Fruit fly (Drosophila melanogaster) whole organism, embryonic: ENCODE measurements around the gene asf1.

ENCODE experiments used
- ATbp ChIP-seq: fragments of 200-800 bp; sonication (Bioruptor generic); optimal IDR thresholded peaks from 2 replicates; lab custom pipeline; 2017; ENCODE audit warnings: missing biosample characterization, mild to moderate bottlenecking, missing genetic modification characterization, missing genetic modification reagents
- Awh ChIP-seq: fragments of 200-800 bp; sonication (Bioruptor generic); IDR thresholded peaks from 2 replicates; pipeline ENCODE4, ENCODE4 v1.3.6; 2022; ENCODE audit warnings: missing biosample characterization, missing genetic modification characterization
- CG10209 ChIP-seq: fragments of 200-800 bp; sonication (Bioruptor generic); optimal IDR thresholded peaks from 3 replicates; lab custom pipeline; 2017; ENCODE audit warnings: missing biosample characterization, mild to moderate bottlenecking, missing genetic modification characterization, missing genetic modification reagents
- CG10979 ChIP-seq: fragments of 200-800 bp; sonication (Bioruptor generic); optimal IDR thresholded peaks from 2 replicates; lab custom pipeline; 2018; ENCODE audit warnings: missing biosample characterization, mild to moderate bottlenecking, missing genetic modification characterization, moderate library complexity
- CG11504 ChIP-seq: fragments of 200-800 bp; sonication (Bioruptor generic); optimal IDR thresholded peaks from 3 replicates; lab custom pipeline; 2019; ENCODE audit warnings: missing biosample characterization, mild to moderate bottlenecking, missing genetic modification characterization, moderate library complexity
- CG13287 ChIP-seq: fragments of 200-800 bp; sonication (Bioruptor generic); IDR thresholded peaks from 2 replicates; pipeline ENCODE4 v1.3.6; 2022; ENCODE audit warnings: missing biosample characterization, missing genetic modification characterization; ENCODE audit not compliant: partially characterized antibody
- CG14441 ChIP-seq: fragments of 200-800 bp; sonication (Bioruptor generic); IDR thresholded peaks from 2 replicates; pipeline ENCODE4 v1.3.6; 2022; ENCODE audit warnings: missing biosample characterization, missing genetic modification characterization
- CG17328 ChIP-seq: fragments of 200-800 bp; sonication (Bioruptor generic); IDR thresholded peaks from 2 replicates; pipeline ENCODE4 v1.3.6; 2022; ENCODE audit warnings: missing biosample characterization, missing genetic modification characterization
- CG17359 ChIP-seq: fragments of 200-800 bp; sonication (Bioruptor generic); optimal IDR thresholded peaks from 3 replicates; lab custom pipeline; 2018; ENCODE audit warnings: missing biosample characterization, mild to moderate bottlenecking, missing genetic modification characterization, moderate library complexity
- CG18476 ChIP-seq: fragments of 200-800 bp; sonication (Bioruptor generic); optimal IDR thresholded peaks from 2 replicates; lab custom pipeline; 2016; ENCODE audit warnings: missing biosample characterization, mild to moderate bottlenecking, missing genetic modification characterization
- CG3065 ChIP-seq: fragments of 200-800 bp; sonication (Bioruptor generic); optimal IDR thresholded peaks from 2 replicates; lab custom pipeline; 2016; ENCODE audit warnings: missing biosample characterization, missing genetic modification characterization
- CG32767 ChIP-seq: fragments of 200-800 bp; sonication (Bioruptor generic); IDR thresholded peaks from 2 replicates; pipeline ENCODE4 v1.3.6; 2022; ENCODE audit warnings: missing biosample characterization, missing genetic modification characterization
- CG3281 ChIP-seq: fragments of 200-800 bp; sonication (Bioruptor generic); optimal IDR thresholded peaks from 3 replicates; lab custom pipeline; 2017; ENCODE audit warnings: missing biosample characterization, mild to moderate bottlenecking, missing genetic modification characterization
- CG3995 ChIP-seq: fragments of 200-800 bp; sonication (Bioruptor generic); optimal IDR thresholded peaks from 3 replicates; lab custom pipeline; 2016; ENCODE audit warnings: missing biosample characterization, missing genetic modification characterization
- CG43689 ChIP-seq: fragments of 200-800 bp; sonication (Bioruptor generic); IDR thresholded peaks from 2 replicates; pipeline ENCODE4 v1.3.6; 2022; ENCODE audit warnings: missing biosample characterization, missing genetic modification characterization
- CG5953 ChIP-seq: fragments of 200-800 bp; sonication (Bioruptor generic); IDR thresholded peaks from 2 replicates; pipeline ENCODE4 v1.3.6; 2022; ENCODE audit warnings: missing biosample characterization, missing genetic modification characterization
- CG6683 ChIP-seq: fragments of 200-800 bp; sonication (Bioruptor generic); optimal IDR thresholded peaks from 2 replicates; lab custom pipeline; 2017; ENCODE audit warnings: missing biosample characterization, mild to moderate bottlenecking, missing genetic modification characterization, missing genetic modification reagents
- CG7271 ChIP-seq: fragments of 200-800 bp; sonication (Bioruptor generic); optimal IDR thresholded peaks from 2 replicates; lab custom pipeline; 2018; ENCODE audit warnings: missing biosample characterization, mild to moderate bottlenecking, missing genetic modification characterization, moderate library complexity
- CG7745 ChIP-seq: fragments of 200-800 bp; sonication (Bioruptor generic); optimal IDR thresholded peaks from 2 replicates; lab custom pipeline; 2018; ENCODE audit warnings: missing biosample characterization, mild to moderate bottlenecking, missing genetic modification characterization, moderate library complexity
- CG7987 ChIP-seq: fragments of 200-800 bp; sonication (Bioruptor generic); optimal IDR thresholded peaks from 2 replicates; lab custom pipeline; 2018; ENCODE audit warnings: missing biosample characterization, mild to moderate bottlenecking, missing genetic modification characterization, moderate library complexity
- CG8388 ChIP-seq: fragments of 200-800 bp; sonication (Bioruptor generic); optimal IDR thresholded peaks from 2 replicates; lab custom pipeline; 2019; ENCODE audit warnings: missing biosample characterization, mild to moderate bottlenecking, missing genetic modification characterization, moderate library complexity
- CG8478 ChIP-seq: fragments of >200 bp; optimal IDR thresholded peaks from 2 replicates; lab custom pipeline; 2018
- CG9727 ChIP-seq: fragments of 200-800 bp; sonication (Bioruptor generic); optimal IDR thresholded peaks from 3 replicates; lab custom pipeline; 2017; ENCODE audit warnings: missing biosample characterization, mild to moderate bottlenecking, missing genetic modification characterization
- Camta ChIP-seq: fragments of 200-800 bp; sonication (Bioruptor generic); optimal IDR thresholded peaks from 2 replicates; lab custom pipeline; 2016; ENCODE audit warnings: missing biosample characterization, missing genetic modification characterization
- Dip3 ChIP-seq: fragments of 200-800 bp; sonication (Bioruptor generic); optimal IDR thresholded peaks from 3 replicates; lab custom pipeline; 2016; ENCODE audit warnings: missing biosample characterization, missing genetic modification characterization
- Hand ChIP-seq: fragments of 200-800 bp; sonication (Bioruptor generic); optimal IDR thresholded peaks from 2 replicates; lab custom pipeline; 2017; ENCODE audit warnings: mild to moderate bottlenecking, missing biosample characterization, missing genetic modification reagents, missing genetic modification characterization
- HmgZ ChIP-seq: fragments of 200-800 bp; sonication (Bioruptor generic); optimal IDR thresholded peaks from 2 replicates; lab custom pipeline; 2018; ENCODE audit warnings: missing biosample characterization, mild to moderate bottlenecking, missing genetic modification characterization
- Hmr ChIP-seq: fragments of 200-800 bp; sonication (Bioruptor generic); optimal IDR thresholded peaks from 3 replicates; lab custom pipeline; 2017; ENCODE audit warnings: mild to moderate bottlenecking, missing biosample characterization, missing genetic modification reagents, missing genetic modification characterization
- Hr51 ChIP-seq, 2 experiments: fragments of 200-800 bp; sonication (Bioruptor generic); optimal IDR thresholded peaks; 2 replicates in 1 of 2; 3 replicates in 1 of 2; lab custom pipeline; 2016 to 2018; ENCODE audit warnings: missing biosample characterization in 2 of 2, missing genetic modification characterization in 2 of 2, mild to moderate bottlenecking in 1 of 2, moderate library complexity in 1 of 2
- Lim3 ChIP-seq: fragments of 200-800 bp; sonication (Bioruptor generic); IDR thresholded peaks from 2 replicates; pipeline ENCODE4 v1.3.6; 2022; ENCODE audit warnings: missing biosample characterization, missing genetic modification characterization
- Meics ChIP-seq: fragments of 200-800 bp; sonication (Bioruptor generic); optimal IDR thresholded peaks from 2 replicates; lab custom pipeline; 2017; ENCODE audit warnings: missing biosample characterization, mild to moderate bottlenecking, missing genetic modification characterization
- Myb ChIP-seq: fragments of 200-800 bp; sonication (Bioruptor generic); optimal IDR thresholded peaks from 2 replicates; lab custom pipeline; 2016; ENCODE audit warnings: missing biosample characterization, missing genetic modification characterization
- NC2α ChIP-seq: fragments of 200-800 bp; sonication (Bioruptor generic); optimal IDR thresholded peaks from 2 replicates; lab custom pipeline; 2016; ENCODE audit warnings: missing biosample characterization, missing genetic modification characterization
- Nf-YA ChIP-seq: fragments of 200-800 bp; sonication (Bioruptor generic); IDR thresholded peaks from 2 replicates; pipeline ENCODE4 v1.3.6; 2022; ENCODE audit warnings: missing biosample characterization, missing genetic modification characterization
- Ravus ChIP-seq: fragments of 200-800 bp; sonication (Bioruptor generic); IDR thresholded peaks from 2 replicates; pipeline ENCODE4 v1.3.6; 2022; ENCODE audit warnings: missing biosample characterization, missing genetic modification characterization
- Vsx1 ChIP-seq: fragments of 200-800 bp; sonication (Bioruptor generic); optimal IDR thresholded peaks from 2 replicates; lab custom pipeline; 2017; ENCODE audit warnings: missing biosample characterization, mild to moderate bottlenecking, missing genetic modification characterization, missing genetic modification reagents
- abd-A ChIP-seq: fragments of 200-800 bp; sonication (Bioruptor generic); optimal IDR thresholded peaks from 3 replicates; lab custom pipeline; 2019; ENCODE audit warnings: missing biosample characterization, mild to moderate bottlenecking, missing genetic modification characterization, moderate library complexity
- ci ChIP-seq: fragments of 200-800 bp; sonication (Bioruptor generic); IDR thresholded peaks from 3 replicates; pipeline ENCODE4 v1.3.6; 2022; ENCODE audit warnings: missing biosample characterization, missing genetic modification characterization
- crp ChIP-seq, 2 experiments: fragments of 200-800 bp; sonication (Bioruptor generic); optimal IDR thresholded peaks; 2 replicates in 1 of 2; 3 replicates in 1 of 2; lab custom pipeline; 2017; ENCODE audit warnings: missing biosample characterization in 2 of 2, missing genetic modification characterization in 2 of 2, mild to moderate bottlenecking in 1 of 2, moderate library complexity in 1 of 2
- dmrt99B ChIP-seq: fragments of 200-800 bp; sonication (Bioruptor generic); optimal IDR thresholded peaks from 2 replicates; lab custom pipeline; 2018; ENCODE audit warnings: missing biosample characterization, mild to moderate bottlenecking, missing genetic modification characterization, moderate library complexity
- gem ChIP-seq: fragments of 200-800 bp; sonication (Bioruptor generic); optimal IDR thresholded peaks from 2 replicates; lab custom pipeline; 2019; ENCODE audit warnings: missing biosample characterization, mild to moderate bottlenecking, missing genetic modification characterization, moderate library complexity
- grau ChIP-seq: fragments of 200-800 bp; optimal IDR thresholded peaks from 3 replicates; lab custom pipeline; 2019; ENCODE audit warnings: missing biosample characterization, mild to moderate bottlenecking, missing genetic modification characterization, moderate library complexity
- grn ChIP-seq: fragments of 200-800 bp; sonication (Bioruptor generic); optimal IDR thresholded peaks from 3 replicates; lab custom pipeline; 2017; ENCODE audit warnings: missing biosample characterization, missing genetic modification characterization
- klu ChIP-seq: fragments of 200-800 bp; sonication (Bioruptor generic); IDR thresholded peaks from 2 replicates; pipeline ENCODE4 v1.3.6; 2022; ENCODE audit warnings: missing biosample characterization, missing genetic modification characterization
- mam ChIP-seq: fragments of 200-800 bp; sonication (Bioruptor generic); optimal IDR thresholded peaks from 3 replicates; lab custom pipeline; 2016; ENCODE audit warnings: missing biosample characterization, missing genetic modification characterization
- nmo ChIP-seq: fragments of 200-800 bp; sonication (Bioruptor generic); optimal IDR thresholded peaks from 2 replicates; lab custom pipeline; 2018; ENCODE audit warnings: missing biosample characterization, mild to moderate bottlenecking, missing genetic modification characterization, moderate library complexity
- p53 ChIP-seq: fragments of 200-800 bp; sonication (Bioruptor generic); optimal IDR thresholded peaks from 2 replicates; lab custom pipeline; 2016; ENCODE audit warnings: missing biosample characterization, missing genetic modification characterization
- pnt ChIP-seq: fragments of 200-800 bp; sonication (Bioruptor generic); optimal IDR thresholded peaks from 3 replicates; lab custom pipeline; 2016; ENCODE audit warnings: missing biosample characterization, missing genetic modification characterization
- pros ChIP-seq: fragments of 200-800 bp; sonication (Bioruptor generic); optimal IDR thresholded peaks from 3 replicates; lab custom pipeline; 2019; ENCODE audit warnings: missing biosample characterization, mild to moderate bottlenecking, missing genetic modification characterization, moderate library complexity
- rib ChIP-seq: fragments of 200-800 bp; sonication (Bioruptor generic); IDR thresholded peaks from 2 replicates; pipeline ENCODE4 v1.3.6; 2022; ENCODE audit warnings: missing biosample characterization, missing genetic modification characterization

Gene asf1

dm6 chr3L:19636821-19637460, 18.2 kb downstream of the asf1 start (continued):
- TF ChIP-seq CG13287 (no peak), CG8478 (no peak), ci (GFP tag; lab: Robert Waterston, UW) (no peak), CG17359 (tag; lab: Kevin White, UChicago) (no peak), Nf-YA (GFP tag; lab: Robert Waterston, UW) (no peak), CG10979 (peak; percentile 91), NC2α (GFP tag; lab: Kevin White, UChicago) (no peak), Myb (GFP tag; lab: Kevin White, UChicago) (no peak), abd-A (tag; lab: Kevin White, UChicago) (no peak), CG11504 (peak; percentile 47), HmgZ (tag; lab: Kevin White, UChicago) (no peak), grn (GFP tag; lab: Kevin White, UChicago) (peak; percentile 35), Ravus (no peak), Hand (GFP tag; lab: Kevin White, UChicago) (no peak), CG10209 (peak; percentile 65), Lim3 (GFP tag; lab: Robert Waterston, UW) (no peak), CG3995 (GFP tag; lab: Kevin White, UChicago) (no peak), klu (GFP tag; lab: Robert Waterston, UW) (no peak), dmrt99B (tag; lab: Kevin White, UChicago) (no peak), Vsx1 (peak; percentile 13), rib (no peak), crp (GFP tag; optimal IDR thresholded peaks at IDR 0.05; lab: Kevin White, UChicago) (no peak), grau (tag; lab: Kevin White, UChicago) (peak; percentile 69), ATbp (no peak), CG9727 (peak; percentile 91), CG17328 (GFP tag; lab: Robert Waterston, UW) (no peak; the same call in 1 of the 2 replicates), Dip3 (GFP tag; lab: Kevin White, UChicago) (no peak), CG7987 (GFP tag; lab: Kevin White, UChicago) (no peak), CG5953 (GFP tag; lab: Robert Waterston, UW) (no peak), Awh (GFP tag; lab: Robert Waterston, UW) (0 out of 2 replicates have a peak, but pooled peaks have one; percentile 15), gem (tag; lab: Kevin White, UChicago) (peak; percentile 85), CG6683 (no peak), CG7745 (tag; lab: Kevin White, UChicago) (no peak), CG3281 (GFP tag; lab: Kevin White, UChicago) (no peak), CG32767 (no peak), Hmr (GFP tag; lab: Kevin White, UChicago) (no peak), Camta (GFP tag; lab: Kevin White, UChicago) (no peak), CG7271 (tag; lab: Kevin White, UChicago) (no peak), Meics (GFP tag; lab: Kevin White, UChicago) (no peak), CG18476 (GFP tag; lab: Kevin White, UChicago) (peak; percentile 7), Hr51 (GFP tag; optimal IDR thresholded peaks at IDR 0.05; lab: Kevin White, UChicago) (no peak), CG14441 (GFP tag; lab: Robert Waterston, UW) (no peak), p53 (GFP tag; lab: Kevin White, UChicago) (no peak), mam (GFP tag; lab: Kevin White, UChicago) (no peak), pros (peak; percentile 49), CG43689 (GFP tag; lab: Robert Waterston, UW) (no peak), CG8388 (GFP tag; lab: Kevin White, UChicago) (peak; percentile 51), nmo (GFP tag; lab: Kevin White, UChicago) (peak; percentile 85), CG3065 (GFP tag; lab: Kevin White, UChicago) (no peak), pnt (GFP tag; lab: Kevin White, UChicago) (no peak)
